Worm (Caenorhabditis elegans): ENCODE results near the gene fbxa-59.

DNA sequence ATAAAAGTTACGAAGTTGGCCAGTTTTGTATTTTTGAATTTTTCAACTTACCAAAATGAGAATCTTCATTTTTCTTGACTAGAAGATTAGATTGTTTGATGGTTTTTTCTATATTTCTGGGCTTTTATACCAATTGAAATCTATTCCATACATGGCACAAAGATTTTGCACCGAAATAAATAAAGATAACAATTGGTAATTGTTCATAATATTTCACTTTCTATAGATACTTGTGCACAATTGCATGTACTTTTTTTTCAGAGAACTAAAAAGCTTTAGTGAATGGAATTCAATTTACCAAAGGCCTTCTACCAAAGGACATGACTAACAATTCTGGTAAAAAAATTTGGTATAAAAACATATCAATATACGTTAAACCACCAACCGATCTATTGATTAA, 11.3 kb upstream of the fbxa-59 start, which contains the start of the genes T12B5.15 and T12B5.14:
- no peak for TF ChIP-seq blmp-1 (tag; optimal IDR thresholded peaks at IDR 0.05; ENCODE audit: insufficient read depth)
- no peak for TF ChIP-seq unc-55 (GFP tag; optimal IDR thresholded peaks at IDR 0.05)
- TF ChIP-seq zag-1 (tag; optimal IDR thresholded peaks at IDR 0.05): no peak
- TF ChIP-seq R02D3.7 (tag; optimal IDR thresholded peaks at IDR 0.05): no peak
- TF ChIP-seq fos-1 (tag; optimal IDR thresholded peaks at IDR 0.05): no peak
- no peak for TF ChIP-seq ceh-82 (tag; optimal IDR thresholded peaks at IDR 0.05)
- no peak for TF ChIP-seq ama-1 (optimal IDR thresholded peaks at IDR 0.05)
- TF ChIP-seq snpc-4 (tag; optimal IDR thresholded peaks at IDR 0.05): no peak
- TF ChIP-seq nhr-129 (tag; optimal IDR thresholded peaks at IDR 0.05): no peak
- TF ChIP-seq skn-1 (tag; optimal IDR thresholded peaks at IDR 0.05): no peak
